Worm (Caenorhabditis elegans): ENCODE results near the gene exos-8.

- TF ChIP-seq ceh-36 (tag; optimal IDR thresholded peaks at IDR 0.05), result no peak
- TF ChIP-seq ama-1 (optimal IDR thresholded peaks at IDR 0.05), result no peak
- TF ChIP-seq F13C5.2 (tag; optimal IDR thresholded peaks at IDR 0.05), result no peak
- TF ChIP-seq tbx-11 (GFP tag; IDR thresholded peaks at IDR 0.05), result no peak
- TF ChIP-seq ceh-13 (GFP tag; optimal IDR thresholded peaks at IDR 0.05), result no peak
- no peak for TF ChIP-seq pes-1 (GFP tag; IDR thresholded peaks at IDR 0.05)
- TF ChIP-seq hnd-1 (tag; optimal IDR thresholded peaks at IDR 0.05), result no peak
- TF ChIP-seq flt-1 (GFP tag; IDR thresholded peaks at IDR 0.05), result no peak
Measured at ce11 chrII:6791891-6792290, 50.4 kb downstream of the exos-8 start, which contains the start of gene T13C2.2.

Measured in whole organism, early embryonic.